Worm (Caenorhabditis elegans): ENCODE results near the gene zchc-1A.

DNA sequence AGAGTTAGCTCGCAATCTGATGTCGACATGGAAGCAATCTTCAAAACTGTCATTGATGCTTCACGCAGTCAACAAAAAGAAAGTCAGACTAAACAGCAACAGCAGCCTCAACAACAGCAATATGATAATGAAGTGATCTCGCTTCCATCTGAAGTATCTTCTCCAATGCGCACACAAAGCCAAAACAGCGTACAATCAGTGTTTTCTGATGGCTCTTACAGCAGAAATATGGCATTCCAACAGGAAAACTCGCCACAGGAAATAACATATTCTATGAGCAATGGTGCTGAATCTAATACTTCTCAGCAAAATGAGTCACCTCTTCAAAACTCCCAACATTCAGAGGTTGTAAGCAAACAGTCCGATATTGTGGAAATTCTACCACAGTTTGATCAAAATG lies 28.8 kb downstream of the zchc-1A start:
- TF ChIP-seq gei-8 (GFP tag; optimal IDR thresholded peaks at IDR 0.05): no peak
- TF ChIP-seq snpc-4 (tag; optimal IDR thresholded peaks at IDR 0.05): no peak
- TF ChIP-seq unc-62 (GFP tag; optimal IDR thresholded peaks at IDR 0.05 in 1 of 2): peak in 1 of 2 experiments; percentile 98
- TF ChIP-seq unc-62 (tag; optimal IDR thresholded peaks at IDR 0.05): no peak
- no peak for TF ChIP-seq mdt-29 (GFP tag; IDR thresholded peaks at IDR 0.05)
- TF ChIP-seq R02D3.7 (tag; optimal IDR thresholded peaks at IDR 0.05): no peak
- no peak for TF ChIP-seq pqm-1 (tag; optimal IDR thresholded peaks at IDR 0.05)
- no peak for TF ChIP-seq dve-1 (tag; optimal IDR thresholded peaks at IDR 0.05; ENCODE audit: insufficient read depth)
- TF ChIP-seq F37D6.2 (tag; optimal IDR thresholded peaks at IDR 0.05): no peak
- no peak for TF ChIP-seq lir-3 (tag; optimal IDR thresholded peaks at IDR 0.05)
